Worm (Caenorhabditis elegans): ENCODE data around the gene nhr-105.

The nhr-105 gene

DNA sequence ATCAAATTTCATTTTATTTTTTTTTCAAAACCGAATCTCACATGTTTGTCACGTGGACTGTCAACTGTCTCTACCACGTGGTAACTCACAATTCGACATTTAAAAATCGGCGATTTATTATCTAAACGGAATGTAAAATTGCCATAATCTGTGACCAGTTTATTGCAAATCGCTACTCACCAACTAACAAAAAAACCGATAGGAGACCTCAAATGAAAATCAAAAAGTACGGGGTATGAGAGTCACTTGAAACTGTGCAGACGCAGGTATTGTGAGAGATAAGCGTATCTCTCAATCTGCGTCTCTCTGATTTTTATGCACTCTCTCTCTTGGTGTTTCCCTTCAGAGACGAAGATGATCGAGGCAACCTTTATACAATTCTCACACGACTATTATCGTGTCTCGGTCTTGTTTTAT lies 2.2 kb upstream of the nhr-105 start (continued):
- no peak for TF ChIP-seq ceh-16 (tag; optimal IDR thresholded peaks at IDR 0.05)
- peak; percentile 96 for TF ChIP-seq elt-2 (tag; optimal IDR thresholded peaks at IDR 0.05)
- peak in 1 of 2 experiments; percentile 4 for TF ChIP-seq eor-1 (tag; optimal IDR thresholded peaks at IDR 0.05)
- TF ChIP-seq unc-39 (tag; optimal IDR thresholded peaks at IDR 0.05): no peak
- TF ChIP-seq unc-62 (GFP tag; optimal IDR thresholded peaks at IDR 0.05): no peak
- no peak for TF ChIP-seq R02D3.7 (tag; optimal IDR thresholded peaks at IDR 0.05)
- TF ChIP-seq mml-1 (tag; optimal IDR thresholded peaks at IDR 0.05): peak; percentile 68

ce11 chrIV:7048637-7049245 lies 1.2 kb upstream of the nhr-105 start:
- TF ChIP-seq unc-62 (GFP tag; optimal IDR thresholded peaks at IDR 0.05): no peak
- no peak for TF ChIP-seq nhr-76 (tag; optimal IDR thresholded peaks at IDR 0.05)
- peak; percentile 19 for TF ChIP-seq pqm-1 (tag; optimal IDR thresholded peaks at IDR 0.05)
- peak; percentile 59 for TF ChIP-seq elt-2 (tag; optimal IDR thresholded peaks at IDR 0.05)
- TF ChIP-seq lsy-12 (tag; optimal IDR thresholded peaks at IDR 0.05): peak; percentile 41
- TF ChIP-seq nhr-23 (tag; optimal IDR thresholded peaks at IDR 0.05): peak; percentile 50
- TF ChIP-seq pha-4 (tag; optimal IDR thresholded peaks at IDR 0.05): peak; percentile 54

DNA sequence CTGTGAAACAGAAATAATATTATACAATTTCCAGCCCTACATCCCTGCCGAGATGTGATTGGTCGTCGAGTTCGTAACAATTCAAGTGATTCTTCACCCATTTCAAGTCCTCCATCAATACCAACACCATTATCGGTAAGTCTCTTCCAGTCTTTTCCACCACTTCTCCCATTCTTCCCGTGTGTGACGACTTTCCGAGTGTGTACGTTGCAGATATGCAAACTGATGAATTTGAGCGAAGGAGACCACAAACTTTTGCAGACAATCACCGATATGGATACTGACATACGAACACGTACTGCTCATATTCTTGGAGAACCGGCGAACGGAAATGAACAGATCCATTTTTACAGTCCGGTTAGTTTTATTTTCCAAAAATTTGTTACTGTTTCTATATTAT lies 1.6 kb downstream of the nhr-105 start:
- TF ChIP-seq ama-1 (optimal IDR thresholded peaks at IDR 0.05) (peak; percentile 86), fkh-10 (GFP tag; optimal IDR thresholded peaks at IDR 0.05) (peak; percentile 12), eor-1 (tag; optimal IDR thresholded peaks at IDR 0.05) (no peak)

DNA sequence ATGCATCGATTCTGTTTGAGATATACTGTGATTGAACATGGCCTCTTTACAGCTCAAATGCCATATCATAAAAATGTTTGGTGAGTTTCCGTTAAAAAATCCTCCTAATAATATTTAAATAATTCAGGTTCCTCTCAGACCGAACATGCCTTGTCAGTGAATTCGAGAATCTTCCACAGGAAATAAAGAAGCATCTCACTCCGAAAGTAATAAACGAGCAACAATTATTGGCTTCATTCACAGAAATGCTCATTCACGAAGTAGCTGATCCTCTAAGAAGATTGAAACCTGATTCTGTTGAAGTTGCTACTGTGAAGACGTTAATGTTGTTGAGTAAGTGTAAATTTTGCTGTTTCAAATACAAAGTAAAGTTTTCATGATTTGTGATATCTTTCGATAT lies 2.2 kb downstream of the nhr-105 start:
- no peak for TF ChIP-seq nhr-25 (tag; optimal IDR thresholded peaks at IDR 0.05)
- TF ChIP-seq ama-1 (optimal IDR thresholded peaks at IDR 0.05): peak; percentile 76

ce11 chrIV:7057677-7058076 lies 7.7 kb downstream of the nhr-105 start, which contains the start of gene srx-50:
Gene srx-50, plus strand, starts transcription at chrIV:7057977.
- peak; percentile 18 for TF ChIP-seq fkh-10 (GFP tag; optimal IDR thresholded peaks at IDR 0.05)
- TF ChIP-seq ama-1 (optimal IDR thresholded peaks at IDR 0.05): no peak

DNA sequence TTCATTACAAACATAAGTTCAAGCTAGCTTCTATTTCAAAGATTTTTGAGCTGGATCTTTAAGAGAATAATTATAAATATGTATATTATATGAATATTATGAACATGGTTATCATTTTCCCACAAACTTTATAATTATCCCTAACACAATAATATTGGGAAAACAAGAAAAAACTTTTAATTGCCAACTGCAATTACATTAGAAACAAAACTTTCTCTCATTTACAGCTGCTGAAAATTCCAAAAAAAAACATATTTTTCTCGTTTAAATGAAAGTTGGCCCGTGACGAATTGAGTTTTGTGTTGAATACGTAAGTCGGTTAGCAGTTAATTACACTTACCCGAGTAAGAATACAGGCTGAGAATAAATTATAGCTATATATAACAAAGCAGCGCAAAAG lies 12.7 kb downstream of the nhr-105 start:
- TF ChIP-seq ztf-11 (tag; optimal IDR thresholded peaks at IDR 0.05) (no peak), fkh-10 (GFP tag; optimal IDR thresholded peaks at IDR 0.05) (no peak), nhr-25 (tag; optimal IDR thresholded peaks at IDR 0.05) (no peak), elt-3 (tag; optimal IDR thresholded peaks at IDR 0.05) (no peak), ztf-4 (tag; optimal IDR thresholded peaks at IDR 0.05) (no peak), pha-4 (tag; optimal IDR thresholded peaks at IDR 0.05) (no peak), nhr-76 (tag; optimal IDR thresholded peaks at IDR 0.05) (no peak), eor-1 (tag; optimal IDR thresholded peaks at IDR 0.05) (no peak), ceh-9 (tag; optimal IDR thresholded peaks at IDR 0.05) (no peak), pqm-1 (tag; optimal IDR thresholded peaks at IDR 0.05) (no peak)

ce11 chrIV:7065022-7065421 lies 15.1 kb downstream of the nhr-105 start, which contains the start of gene Y43B11AL.1:
Gene Y43B11AL.1, plus strand, starts transcription at chrIV:7065322.
- TF ChIP-seq eor-1 (tag; optimal IDR thresholded peaks at IDR 0.05) (no peak), hmg-11 (tag; optimal IDR thresholded peaks at IDR 0.05) (no peak), elt-2 (tag; optimal IDR thresholded peaks at IDR 0.05) (no peak), elt-3 (tag; optimal IDR thresholded peaks at IDR 0.05) (no peak), pha-4 (tag; optimal IDR thresholded peaks at IDR 0.05) (no peak), lsy-12 (tag; optimal IDR thresholded peaks at IDR 0.05) (no peak), ztf-4 (tag; optimal IDR thresholded peaks at IDR 0.05) (no peak)

DNA sequence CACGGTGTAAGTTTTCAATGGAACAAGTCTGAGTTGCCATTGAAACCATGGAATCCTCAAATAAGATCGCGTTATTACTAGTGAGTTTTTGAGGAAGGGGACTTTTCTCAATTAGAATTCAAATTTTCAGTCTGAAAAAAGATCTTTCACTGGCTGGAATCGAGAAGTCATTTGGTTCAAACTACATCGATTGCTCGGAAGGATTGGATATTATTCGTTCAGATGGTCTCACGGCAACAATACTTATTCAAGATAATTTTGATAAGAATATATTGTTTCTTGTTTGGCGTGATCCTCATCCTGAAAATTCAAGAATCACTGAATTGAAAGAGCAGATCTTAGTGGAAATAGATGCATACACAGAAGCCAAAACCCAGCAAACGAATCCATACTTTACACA lies 17.5 kb downstream of the nhr-105 start:
- TF ChIP-seq lin-39 (tag; optimal IDR thresholded peaks at IDR 0.05) (no peak), nhr-25 (tag; optimal IDR thresholded peaks at IDR 0.05) (no peak), egl-5 (tag; optimal IDR thresholded peaks at IDR 0.05) (no peak), ama-1 (optimal IDR thresholded peaks at IDR 0.05) (no peak), eor-1 (tag; optimal IDR thresholded peaks at IDR 0.05) (no peak), nhr-76 (tag; optimal IDR thresholded peaks at IDR 0.05) (no peak), elt-2 (tag; optimal IDR thresholded peaks at IDR 0.05) (no peak), unc-62 (GFP tag; optimal IDR thresholded peaks at IDR 0.05) (no peak), sea-2 (GFP tag; optimal IDR thresholded peaks at IDR 0.05) (no peak), hmg-11 (tag; optimal IDR thresholded peaks at IDR 0.05) (no peak), aly-2 (tag; optimal IDR thresholded peaks at IDR 0.05) (no peak), nhr-28 (tag; optimal IDR thresholded peaks at IDR 0.05) (no peak), ceh-82 (tag; optimal IDR thresholded peaks at IDR 0.05) (no peak), tbx-2 (tag; optimal IDR thresholded peaks at IDR 0.05) (no peak), nhr-23 (tag; optimal IDR thresholded peaks at IDR 0.05) (no peak), egl-27 (tag; optimal IDR thresholded peaks at IDR 0.05) (no peak)
